Fruit fly (Drosophila melanogaster) whole organism, embryonic: ENCODE data around the gene kat-60L1.

Experiments used
- Aef1 ChIP-seq: fragments of 200-800 bp; sonication (Bioruptor generic); IDR thresholded peaks from 3 replicates; pipeline ENCODE4 v1.3.6; 2022; ENCODE audit warnings: missing biosample characterization, missing genetic modification characterization
- B-H1 ChIP-seq: fragments of 200-800 bp; sonication (Bioruptor generic); IDR thresholded peaks from 3 replicates; pipeline ENCODE4 v1.3.6; 2022; ENCODE audit warnings: missing biosample characterization, missing genetic modification characterization
- B-H2 ChIP-seq: fragments of 200-800 bp; sonication (Bioruptor generic); optimal IDR thresholded peaks from 2 replicates; lab custom pipeline; 2018; ENCODE audit warnings: missing biosample characterization, mild to moderate bottlenecking, missing genetic modification characterization
- Blimp-1 ChIP-seq: fragments of 200-800 bp; sonication (Bioruptor generic); optimal IDR thresholded peaks from 3 replicates; lab custom pipeline; 2018; ENCODE audit warnings: missing biosample characterization, missing genetic modification characterization, mild to moderate bottlenecking, moderate library complexity, missing genetic modification reagents
- CG10654 ChIP-seq: fragments of 200-800 bp; sonication (Bioruptor generic); optimal IDR thresholded peaks from 2 replicates; lab custom pipeline; 2016; ENCODE audit warnings: missing biosample characterization, missing genetic modification characterization
- CG11696 ChIP-seq: fragments of 200-800 bp; sonication (Bioruptor generic); IDR thresholded peaks from 2 replicates; pipeline ENCODE4 v1.3.6; 2022; ENCODE audit warnings: missing biosample characterization, missing genetic modification characterization
- CG13296 ChIP-seq: fragments of 200-800 bp; sonication (Bioruptor generic); optimal IDR thresholded peaks from 3 replicates; lab custom pipeline; 2018; ENCODE audit warnings: missing biosample characterization, mild to moderate bottlenecking, missing genetic modification characterization
- CG14710 ChIP-seq: fragments of 200-800 bp; sonication (Bioruptor generic); optimal IDR thresholded peaks from 3 replicates; lab custom pipeline; 2019; ENCODE audit warnings: missing biosample characterization, mild to moderate bottlenecking, missing genetic modification characterization, moderate library complexity
- CG15011 ChIP-seq: fragments of 200-800 bp; sonication (Bioruptor generic); optimal IDR thresholded peaks from 3 replicates; lab custom pipeline; 2018; ENCODE audit warnings: missing biosample characterization, mild to moderate bottlenecking, missing genetic modification characterization
- CG17359 ChIP-seq: fragments of 200-800 bp; sonication (Bioruptor generic); optimal IDR thresholded peaks from 3 replicates; lab custom pipeline; 2018; ENCODE audit warnings: missing biosample characterization, mild to moderate bottlenecking, missing genetic modification characterization, moderate library complexity
- CG17829 ChIP-seq: fragments of 200-800 bp; optimal IDR thresholded peaks from 2 replicates; lab custom pipeline; 2019; ENCODE audit warnings: missing biosample characterization, mild to moderate bottlenecking, missing genetic modification characterization, moderate library complexity
- CG18262 ChIP-seq: fragments of 200-800 bp; optimal IDR thresholded peaks from 3 replicates; lab custom pipeline; 2019; ENCODE audit warnings: missing biosample characterization, mild to moderate bottlenecking, missing genetic modification characterization, moderate library complexity
- CG2129 ChIP-seq: fragments of 200-800 bp; sonication (Bioruptor generic); IDR thresholded peaks from 2 replicates; pipeline ENCODE4 v1.3.6; 2022; ENCODE audit warnings: missing biosample characterization, missing genetic modification characterization; ENCODE audit not compliant: partially characterized antibody
- CG31441 ChIP-seq: fragments of 200-800 bp; sonication (Bioruptor generic); IDR thresholded peaks from 2 replicates; pipeline ENCODE4 v1.3.6; 2022; ENCODE audit warnings: missing biosample characterization, missing genetic modification characterization
- CG3281 ChIP-seq: fragments of 200-800 bp; sonication (Bioruptor generic); optimal IDR thresholded peaks from 3 replicates; lab custom pipeline; 2017; ENCODE audit warnings: missing biosample characterization, mild to moderate bottlenecking, missing genetic modification characterization
- CG33213 ChIP-seq: fragments of 200-800 bp; sonication (Bioruptor generic); optimal IDR thresholded peaks from 3 replicates; lab custom pipeline; 2016; ENCODE audit warnings: missing biosample characterization, missing genetic modification characterization
- CG34224 ChIP-seq: fragments of 200-800 bp; sonication (Bioruptor generic); IDR thresholded peaks from 3 replicates; pipeline ENCODE4 v1.3.6; 2022; ENCODE audit warnings: missing biosample characterization, missing genetic modification characterization; ENCODE audit not compliant: partially characterized antibody
- CG3838 ChIP-seq: fragments of 200-800 bp; sonication (Bioruptor generic); optimal IDR thresholded peaks from 3 replicates; lab custom pipeline; 2016; ENCODE audit warnings: missing biosample characterization, missing genetic modification characterization
- CG4820 ChIP-seq: fragments of 200-800 bp; sonication (Bioruptor generic); optimal IDR thresholded peaks from 3 replicates; lab custom pipeline; 2016; ENCODE audit warnings: missing biosample characterization, missing genetic modification characterization
- CG6854 ChIP-seq: fragments of 200-800 bp; sonication (Bioruptor generic); optimal IDR thresholded peaks from 3 replicates; lab custom pipeline; 2017; ENCODE audit warnings: missing biosample characterization, mild to moderate bottlenecking, missing genetic modification characterization
- CG7372 ChIP-seq: fragments of 200-800 bp; sonication (Bioruptor generic); IDR thresholded peaks from 2 replicates; pipeline ENCODE4 v1.3.6; 2022; ENCODE audit warnings: missing biosample characterization, missing genetic modification characterization
- CG8765 ChIP-seq: fragments of 200-800 bp; sonication (Bioruptor generic); IDR thresholded peaks from 2 replicates; pipeline ENCODE4 v1.3.6; 2022; ENCODE audit warnings: missing biosample characterization, missing genetic modification characterization
- Dip3 ChIP-seq: fragments of 200-800 bp; sonication (Bioruptor generic); optimal IDR thresholded peaks from 3 replicates; lab custom pipeline; 2016; ENCODE audit warnings: missing biosample characterization, missing genetic modification characterization
- Doc3 ChIP-seq: fragments of 200-800 bp; sonication (Bioruptor generic); IDR thresholded peaks from 3 replicates; pipeline ENCODE4 v1.3.6; 2022; ENCODE audit warnings: missing biosample characterization, missing genetic modification characterization; ENCODE audit not compliant: partially characterized antibody
- HLHmδ ChIP-seq: fragments of 200-800 bp; sonication (Bioruptor generic); optimal IDR thresholded peaks from 2 replicates; lab custom pipeline; 2018; ENCODE audit warnings: missing biosample characterization, mild to moderate bottlenecking, missing genetic modification characterization, moderate library complexity
- Hand ChIP-seq: fragments of 200-800 bp; sonication (Bioruptor generic); optimal IDR thresholded peaks from 2 replicates; lab custom pipeline; 2017; ENCODE audit warnings: mild to moderate bottlenecking, missing biosample characterization, missing genetic modification reagents, missing genetic modification characterization
- Hmr ChIP-seq: fragments of 200-800 bp; sonication (Bioruptor generic); optimal IDR thresholded peaks from 3 replicates; lab custom pipeline; 2017; ENCODE audit warnings: mild to moderate bottlenecking, missing biosample characterization, missing genetic modification reagents, missing genetic modification characterization
- Hr3 ChIP-seq: fragments of 200-800 bp; sonication (Bioruptor generic); optimal IDR thresholded peaks from 3 replicates; lab custom pipeline; 2016; ENCODE audit warnings: missing biosample characterization, missing genetic modification characterization
- Hr39 ChIP-seq: fragments of >200 bp; optimal IDR thresholded peaks from 2 replicates; lab custom pipeline; 2017
- NK7.1 ChIP-seq: fragments of 200-800 bp; sonication (Bioruptor generic); optimal IDR thresholded peaks from 3 replicates; lab custom pipeline; 2016; ENCODE audit warnings: missing biosample characterization, missing genetic modification characterization
- NfI ChIP-seq: fragments of 200-800 bp; sonication (Bioruptor generic); optimal IDR thresholded peaks from 3 replicates; lab custom pipeline; 2018; ENCODE audit warnings: missing biosample characterization, mild to moderate bottlenecking, missing genetic modification characterization, moderate library complexity
- Oli ChIP-seq: fragments of 200-800 bp; sonication (Bioruptor generic); optimal IDR thresholded peaks from 2 replicates; lab custom pipeline; 2018; ENCODE audit warnings: missing biosample characterization, mild to moderate bottlenecking, missing genetic modification characterization, moderate library complexity
- ac ChIP-seq: fragments of 200-800 bp; sonication (Bioruptor generic); optimal IDR thresholded peaks from 3 replicates; lab custom pipeline; 2017; ENCODE audit warnings: missing biosample characterization, mild to moderate bottlenecking, missing genetic modification characterization
- bcd ChIP-seq: fragments of 200-800 bp; sonication (Bioruptor generic); optimal IDR thresholded peaks from 2 replicates; lab custom pipeline; 2017; ENCODE audit warnings: missing biosample characterization, mild to moderate bottlenecking, missing genetic modification characterization
- croc ChIP-seq: fragments of 200-800 bp; sonication (Bioruptor generic); conservative IDR thresholded peaks from 3 replicates; pipeline ENCODE4 v1.3.6; 2022; ENCODE audit warnings: missing biosample characterization, missing genetic modification characterization
- dmrt11E ChIP-seq: fragments of 200-800 bp; sonication (Bioruptor generic); optimal IDR thresholded peaks from 3 replicates; lab custom pipeline; 2018; ENCODE audit warnings: missing biosample characterization, mild to moderate bottlenecking, missing genetic modification characterization, moderate library complexity
- dysf ChIP-seq: fragments of 200-800 bp; sonication (Bioruptor generic); IDR thresholded peaks from 3 replicates; pipeline ENCODE4 v1.3.6; 2022; ENCODE audit warnings: missing biosample characterization, missing genetic modification characterization
- fd96Cb ChIP-seq: fragments of 200-800 bp; sonication (Bioruptor generic); optimal IDR thresholded peaks from 2 replicates; lab custom pipeline; 2018; ENCODE audit warnings: missing biosample characterization, mild to moderate bottlenecking, missing genetic modification characterization, moderate library complexity
- lab ChIP-seq: fragments of 200-800 bp; sonication (Bioruptor generic); optimal IDR thresholded peaks from 3 replicates; lab custom pipeline; 2017; ENCODE audit warnings: missing biosample characterization, missing genetic modification characterization, mild to moderate bottlenecking, moderate library complexity, missing genetic modification reagents
- odd ChIP-seq: fragments of 200-800 bp; sonication (Bioruptor generic); optimal IDR thresholded peaks from 2 replicates; lab custom pipeline; 2017; ENCODE audit warnings: missing biosample characterization, mild to moderate bottlenecking, missing genetic modification characterization
- seq ChIP-seq: fragments of 200-800 bp; sonication (Bioruptor generic); IDR thresholded peaks from 2 replicates; pipeline ENCODE4 v1.3.6; 2022; ENCODE audit warnings: missing biosample characterization, missing genetic modification characterization
- sna ChIP-seq: fragments of 200-800 bp; sonication (Bioruptor generic); IDR thresholded peaks from 2 replicates; pipeline ENCODE4 v1.3.6; 2022; ENCODE audit warnings: missing biosample characterization, missing genetic modification characterization; ENCODE audit not compliant: partially characterized antibody
- sob ChIP-seq: fragments of 200-800 bp; sonication (Bioruptor generic); IDR thresholded peaks from 2 replicates; pipeline ENCODE4 v1.3.6; 2022; ENCODE audit warnings: missing biosample characterization, missing genetic modification characterization
- stc ChIP-seq: fragments of 200-800 bp; sonication (Bioruptor generic); IDR thresholded peaks from 2 replicates; pipeline ENCODE4 v1.3.6; 2022; ENCODE audit warnings: missing biosample characterization, missing genetic modification characterization
- trem ChIP-seq: fragments of 200-800 bp; optimal IDR thresholded peaks from 3 replicates; lab custom pipeline; 2019; ENCODE audit warnings: missing biosample characterization, mild to moderate bottlenecking, missing genetic modification characterization, moderate library complexity
- unpg ChIP-seq: fragments of 200-800 bp; sonication (Bioruptor generic); optimal IDR thresholded peaks from 3 replicates; lab custom pipeline; 2018; ENCODE audit warnings: missing biosample characterization, mild to moderate bottlenecking, missing genetic modification characterization, moderate library complexity
- zen ChIP-seq: fragments of 200-800 bp; sonication (Bioruptor generic); optimal IDR thresholded peaks from 3 replicates; lab custom pipeline; 2018; ENCODE audit warnings: missing biosample characterization, mild to moderate bottlenecking, missing genetic modification characterization, moderate library complexity

Gene kat-60L1

DNA sequence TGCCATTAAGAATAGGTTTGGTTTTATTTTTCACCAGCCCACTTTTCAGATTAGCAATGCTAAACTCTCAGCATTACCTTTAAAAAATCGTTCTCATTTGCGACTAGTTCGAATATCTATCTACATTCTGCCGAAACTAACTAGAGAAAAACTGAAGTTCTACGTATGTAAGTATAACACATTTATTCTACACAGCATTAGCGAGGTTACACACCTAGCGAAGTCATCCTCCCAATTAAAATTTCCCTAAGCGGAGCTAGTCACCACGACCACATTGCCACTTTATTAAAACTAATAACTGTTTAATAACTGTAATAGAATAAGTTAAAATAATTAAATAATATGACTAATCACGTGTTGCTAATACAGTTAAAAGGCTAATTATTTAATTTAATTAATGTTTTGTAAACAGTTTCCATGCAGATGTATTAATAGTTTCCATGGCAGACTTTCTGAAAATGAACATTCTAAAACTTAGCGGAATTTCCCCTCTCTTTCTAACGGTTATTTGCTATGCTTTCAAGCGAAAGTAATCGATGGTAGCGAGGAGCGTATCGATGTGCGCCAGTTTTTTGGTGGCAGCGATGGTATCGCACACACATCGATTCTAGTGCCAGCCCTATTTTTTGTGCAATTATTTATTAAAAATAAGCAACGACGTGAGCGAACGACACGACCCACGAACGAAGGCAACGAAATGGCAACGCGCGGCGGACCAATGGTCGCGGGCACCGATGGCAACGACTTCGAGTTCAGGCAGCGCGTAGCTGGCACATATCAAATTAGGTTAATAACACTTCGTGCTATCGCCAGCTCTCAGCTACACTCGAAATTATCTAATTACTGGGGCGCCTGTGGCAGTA lies 2.6 kb upstream of the kat-60L1 start, which contains the start of gene jagn (continued):
- TF ChIP-seq trem (tag; lab: Kevin White, UChicago): peak; percentile 77
- TF ChIP-seq CG34224 (GFP tag; lab: Robert Waterston, UW): peak; percentile 98
- peak; percentile 63 for TF ChIP-seq lab (GFP tag; lab: Kevin White, UChicago)
- no peak for TF ChIP-seq Hand
- peak; percentile 57; the same call in 1 of the 2 replicates for TF ChIP-seq CG8765 (GFP tag; lab: Robert Waterston, UW)
- peak; percentile 0 for TF ChIP-seq CG6854 (GFP tag; lab: Kevin White, UChicago)
- peak; percentile 72; the same call in 1 of the 2 replicates for TF ChIP-seq sob (GFP tag; lab: Robert Waterston, UW)
- TF ChIP-seq NfI (GFP tag; lab: Kevin White, UChicago): peak; percentile 75
- no peak for TF ChIP-seq seq
- peak; percentile 30 for TF ChIP-seq odd
- no peak for TF ChIP-seq CG13296 (GFP tag; lab: Kevin White, UChicago)
- TF ChIP-seq CG4820 (GFP tag; lab: Kevin White, UChicago): no peak
- TF ChIP-seq unpg: peak; percentile 43
- TF ChIP-seq Doc3: peak; percentile 99
- TF ChIP-seq CG18262 (tag; lab: Kevin White, UChicago): peak; percentile 49
- no peak for TF ChIP-seq NK7.1
- peak; percentile 37 for TF ChIP-seq dmrt11E (tag; lab: Kevin White, UChicago)
- peak; percentile 63; the same call in 2 of the 3 replicates for TF ChIP-seq dysf
- TF ChIP-seq CG15011 (GFP tag; lab: Kevin White, UChicago): peak; percentile 2
- peak; percentile 75 for TF ChIP-seq Dip3 (GFP tag; lab: Kevin White, UChicago)
- peak; percentile 61 for TF ChIP-seq Blimp-1 (GFP tag; lab: Kevin White, UChicago)
- TF ChIP-seq ac (GFP tag; lab: Kevin White, UChicago): no peak
- peak; percentile 70 for TF ChIP-seq Hmr (GFP tag; lab: Kevin White, UChicago)
- TF ChIP-seq CG2129 (GFP tag; lab: Robert Waterston, UW): peak; percentile 98
- no peak for TF ChIP-seq Hr39
- no peak for TF ChIP-seq croc (GFP tag; lab: Robert Waterston, UW)
- no peak for TF ChIP-seq B-H1 (GFP tag; lab: Robert Waterston, UW)
- TF ChIP-seq Aef1: peak; percentile 52
- peak; percentile 31 for TF ChIP-seq CG17359 (tag; lab: Kevin White, UChicago)
- TF ChIP-seq fd96Cb (tag; lab: Kevin White, UChicago): no peak
- peak; percentile 61 for TF ChIP-seq bcd (GFP tag; lab: Kevin White, UChicago)
- TF ChIP-seq HLHmδ (GFP tag; lab: Kevin White, UChicago): no peak
- peak; percentile 62 for TF ChIP-seq CG17829 (tag; lab: Kevin White, UChicago)
- TF ChIP-seq CG11696 (GFP tag; lab: Robert Waterston, UW): no peak
- peak; percentile 40; the same call in 1 of the 2 replicates for TF ChIP-seq stc (GFP tag; lab: Robert Waterston, UW)
- TF ChIP-seq CG7372 (GFP tag; lab: Robert Waterston, UW): peak; percentile 37; the same call in 1 of the 2 replicates
- TF ChIP-seq CG14710 (tag; lab: Kevin White, UChicago): peak; percentile 82
- no peak for TF ChIP-seq CG10654 (GFP tag; lab: Kevin White, UChicago)
- TF ChIP-seq Oli (tag; lab: Kevin White, UChicago): peak; percentile 34
- TF ChIP-seq CG3838 (GFP tag; lab: Kevin White, UChicago): peak; percentile 61
- TF ChIP-seq CG31441 (GFP tag; lab: Robert Waterston, UW): peak; percentile 65
- TF ChIP-seq CG33213 (GFP tag; lab: Kevin White, UChicago): peak; percentile 43
- peak; percentile 99 for TF ChIP-seq sna (GFP tag; lab: Robert Waterston, UW)
- peak; percentile 42 for TF ChIP-seq zen (tag; lab: Kevin White, UChicago)
- peak; percentile 35 for TF ChIP-seq CG3281 (GFP tag; lab: Kevin White, UChicago)
- peak; percentile 68 for TF ChIP-seq B-H2 (GFP tag; lab: Kevin White, UChicago)
- TF ChIP-seq Hr3 (GFP tag; lab: Kevin White, UChicago): peak; percentile 45
